Worm (Caenorhabditis elegans): ENCODE measurements around the gene gex-5.

DNA sequence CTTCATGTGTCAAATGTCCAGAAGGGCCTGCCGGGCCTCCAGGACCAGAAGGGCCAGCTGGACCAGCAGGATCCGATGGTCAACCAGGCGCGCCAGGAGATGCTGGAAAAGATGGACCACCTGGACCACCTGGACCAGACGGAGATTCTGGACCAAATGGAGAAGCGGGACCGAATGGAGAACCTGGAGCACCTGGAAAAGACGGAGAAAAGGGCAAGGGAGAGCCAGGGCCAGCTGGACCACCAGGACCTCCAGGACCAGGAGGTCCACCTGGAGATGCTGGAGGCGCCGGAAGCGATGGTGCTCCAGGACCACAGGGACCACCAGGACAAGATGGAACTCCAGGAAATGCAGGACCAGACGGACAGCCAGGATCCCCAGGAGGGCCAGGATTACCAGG is 33.1 kb downstream of the gex-5 start:
- TF ChIP-seq nhr-90 (tag; optimal IDR thresholded peaks at IDR 0.05; ENCODE audit: poor library complexity) (no peak), ceh-63 (GFP tag; optimal IDR thresholded peaks at IDR 0.05) (no peak), dsc-1 (tag; optimal IDR thresholded peaks at IDR 0.05) (no peak), elt-3 (tag; optimal IDR thresholded peaks at IDR 0.05) (no peak), nhr-76 (tag; optimal IDR thresholded peaks at IDR 0.05) (no peak), snpc-4 (tag; optimal IDR thresholded peaks at IDR 0.05) (no peak)

Data from whole organism, L1 larva.